Worm (Caenorhabditis elegans): Measurements from ENCODE around the gene C23G10.11.

C23G10.11 gene

DNA sequence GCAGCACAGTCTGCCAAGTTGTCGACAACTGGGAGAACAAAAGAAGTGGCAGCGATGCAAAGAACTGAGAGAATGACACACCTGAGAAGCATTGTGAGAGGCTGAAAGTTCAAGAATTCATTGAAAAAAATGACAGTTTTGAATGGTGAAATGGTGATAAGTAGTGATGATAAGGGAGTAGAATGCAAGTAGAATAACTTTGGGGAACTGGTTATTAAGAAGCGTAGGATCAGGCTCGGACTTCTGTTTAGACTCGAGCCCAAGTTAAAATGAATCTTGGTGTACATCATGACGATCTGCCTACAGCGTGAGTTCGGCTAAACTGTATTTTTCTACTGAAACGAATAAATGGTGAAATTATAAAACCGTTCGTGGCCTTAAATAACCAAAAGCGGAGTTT is 36.8 kb downstream of the C23G10.11 start, which contains the start of gene F42A10.7:
Gene F42A10.7 (minus strand): TSS at position 101 of the 400 bp plus-strand sequence.
- TF ChIP-seq unc-62 (GFP tag; optimal IDR thresholded peaks at IDR 0.05): no peak

DNA sequence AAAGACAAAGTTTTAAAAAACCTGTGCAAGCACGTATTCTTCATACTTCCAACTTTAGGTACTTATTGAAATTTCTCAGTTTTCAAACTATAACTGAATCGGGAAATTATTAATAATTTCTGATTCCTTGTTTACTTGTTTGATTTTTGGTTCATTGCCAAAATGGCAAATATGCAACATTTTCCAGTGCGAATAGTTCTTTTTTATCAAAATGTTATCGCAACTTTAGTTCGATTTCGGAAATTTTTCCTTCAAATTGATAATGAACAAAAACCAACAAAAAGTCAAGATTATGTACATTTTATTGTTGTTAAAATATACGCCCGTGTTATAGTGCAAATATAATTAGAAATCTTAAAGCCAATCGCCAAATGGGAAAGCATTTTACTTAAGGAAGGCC is 37.7 kb downstream of the C23G10.11 start:
- no peak for TF ChIP-seq unc-62 (GFP tag; optimal IDR thresholded peaks at IDR 0.05)

DNA sequence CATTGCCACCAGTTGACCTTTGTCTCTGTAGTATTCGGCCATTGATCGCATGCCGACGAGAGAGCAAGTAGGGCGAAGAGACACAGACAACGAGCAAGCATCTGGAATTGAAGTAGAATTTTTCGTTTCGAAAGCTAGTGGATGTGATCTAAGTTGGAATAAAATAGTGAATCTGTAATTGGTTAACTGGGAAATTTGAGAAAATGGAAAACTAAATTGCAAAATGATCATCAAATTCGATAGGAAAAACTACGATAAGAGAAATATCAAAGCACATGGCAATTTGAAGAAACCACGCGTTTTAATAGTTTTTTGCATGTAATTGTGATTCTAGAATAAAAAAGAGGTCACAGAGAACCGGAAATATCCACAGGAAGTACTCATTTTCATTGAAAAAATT is 38.6 kb downstream of the C23G10.11 start, which contains the start of gene F42A10.6:
Gene F42A10.6 (minus strand): TSS at position 101 of the 400 bp plus-strand sequence.
- no peak for TF ChIP-seq unc-62 (GFP tag; optimal IDR thresholded peaks at IDR 0.05)

ce11 chrIII:6176172-6176571 is 39.2 kb downstream of the C23G10.11 start:
- TF ChIP-seq unc-62 (GFP tag; optimal IDR thresholded peaks at IDR 0.05): no peak

DNA sequence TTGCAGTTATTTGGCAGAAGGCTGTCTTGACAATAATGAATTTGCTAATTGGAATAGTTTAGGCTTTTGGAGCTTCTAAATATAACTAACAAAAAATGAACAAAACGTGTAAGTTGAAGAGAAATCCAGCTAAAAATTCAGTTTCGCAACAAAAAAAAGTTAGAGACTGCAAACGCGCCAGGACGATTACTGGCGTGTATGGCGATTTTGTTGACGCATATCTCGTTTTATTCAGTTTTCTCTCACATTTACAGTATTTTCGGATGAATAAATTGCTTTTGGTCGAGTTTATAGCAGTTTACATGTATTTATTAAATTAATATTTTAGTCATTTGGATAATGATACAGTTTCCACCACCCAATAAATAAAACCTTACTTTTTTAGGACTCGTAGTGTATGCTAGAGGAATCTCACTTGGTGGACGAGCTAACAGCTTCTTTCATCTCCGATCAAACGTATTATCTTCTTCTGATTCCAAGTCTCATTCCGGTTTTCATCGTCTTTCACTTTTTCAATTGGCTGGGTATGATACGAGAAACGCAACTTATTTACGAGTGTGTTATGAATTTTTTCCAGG is 42.3 kb downstream of the C23G10.11 start, which contains the start of the genes abcf-3 and F42A10.5:
Gene abcf-3 (plus strand): TSS at position 384 of the 578 bp plus-strand sequence.
Gene F42A10.5 (minus strand): TSS at position 458 of the 578 bp plus-strand sequence.
- TF ChIP-seq unc-62 (GFP tag; optimal IDR thresholded peaks at IDR 0.05): no peak

ce11 chrIII:6170038-6170437 is 45.3 kb downstream of the C23G10.11 start:
- TF ChIP-seq unc-62 (GFP tag; optimal IDR thresholded peaks at IDR 0.05): no peak

- no peak for TF ChIP-seq unc-62 (GFP tag; optimal IDR thresholded peaks at IDR 0.05)
Measured at ce11 chrIII:6168497-6169227, 46.7 kb downstream of the C23G10.11 start, which contains the start of gene efk-1. TSS of gene efk-1 (minus strand) at chrIII:6168547.

DNA sequence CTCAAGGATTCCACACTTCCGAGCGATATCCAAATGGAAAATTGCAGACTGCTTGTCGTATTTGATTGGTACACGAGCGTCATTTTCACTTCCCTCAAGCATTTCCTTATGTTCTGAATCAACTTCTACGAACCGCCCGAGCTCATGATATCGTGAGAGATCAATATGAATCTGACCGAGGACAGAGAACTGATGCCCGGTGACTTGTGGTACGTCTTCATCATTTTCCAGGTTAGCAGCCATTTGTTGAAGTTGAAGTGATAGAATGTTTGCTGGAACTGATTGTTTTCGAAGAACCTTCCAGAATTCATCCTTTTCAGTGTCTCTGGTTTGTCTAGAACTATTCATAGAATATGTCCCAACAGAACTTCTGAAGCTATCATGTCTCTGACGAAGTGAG is 48.7 kb downstream of the C23G10.11 start:
- no peak for TF ChIP-seq unc-62 (GFP tag; optimal IDR thresholded peaks at IDR 0.05)

- TF ChIP-seq unc-62 (GFP tag; optimal IDR thresholded peaks at IDR 0.05): no peak
Measured at ce11 chrIII:6165240-6165639, 50.1 kb downstream of the C23G10.11 start.
